Worm (Caenorhabditis elegans): Measurements from ENCODE around the gene Y47D7A.2.

DNA sequence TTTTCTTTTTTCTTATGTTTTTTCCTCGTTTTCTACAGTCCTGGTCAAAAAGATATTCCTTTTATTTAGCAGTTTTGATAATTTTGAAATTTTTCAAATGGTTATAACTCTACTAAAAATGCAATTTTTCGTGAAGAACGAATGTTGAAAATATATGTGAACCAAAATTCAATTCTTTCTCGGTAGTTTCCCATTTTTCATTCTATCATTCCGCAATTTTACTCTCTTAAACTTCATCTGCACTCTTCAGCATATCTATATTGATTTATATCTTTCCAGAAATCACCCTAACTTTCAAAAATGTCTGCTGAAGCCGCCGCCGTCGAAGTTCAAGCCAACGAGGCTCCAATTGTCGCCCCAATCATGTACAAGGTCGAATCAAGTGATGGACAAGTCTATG, 2.1 kb downstream of the Y47D7A.2 start, which contains the start of gene skr-7:
- TF ChIP-seq snpc-4 (tag; optimal IDR thresholded peaks at IDR 0.05), result no peak
- no peak for TF ChIP-seq pha-4 (tag; optimal IDR thresholded peaks at IDR 0.05)
- no peak for TF ChIP-seq ztf-11 (tag; optimal IDR thresholded peaks at IDR 0.05)
- TF ChIP-seq nhr-237 (tag; optimal IDR thresholded peaks at IDR 0.05), result no peak
